Worm (Caenorhabditis elegans) whole organism, mixed stage, embryonic: ENCODE data around the gene C04E7.1.
"Not testable (repeated sequence)": the region's sequence is repeated elsewhere in the genome, so short reads cannot be mapped to it uniquely, and the experiment has no call there.

Experiments used
- M03D4.4 ChIP-seq: sonication (generic microtip); optimal IDR thresholded peaks from 2 replicates; lab custom pipeline; 2017; ENCODE audit warnings: mild to moderate bottlenecking, missing genetic modification characterization, missing compliant biosample characterization
- bed-3 ChIP-seq: fragments of 200-800 bp; sonication (Bioruptor generic); optimal IDR thresholded peaks from 3 replicates; lab custom pipeline; 2018; ENCODE audit warnings: mild to moderate bottlenecking, missing genetic modification characterization, moderate library complexity, missing compliant biosample characterization
- blmp-1 ChIP-seq: fragments of 150-350 bp; optimal IDR thresholded peaks from 2 replicates; lab custom pipeline; 2014; ENCODE audit warnings: missing biosample characterization, missing genetic modification characterization
- ceh-39 ChIP-seq: fragments of 150-350 bp; optimal IDR thresholded peaks from 2 replicates; lab custom pipeline; 2014; ENCODE audit warnings: missing biosample characterization, missing genetic modification characterization
- ceh-43 ChIP-seq: fragments of 200-800 bp; sonication (Bioruptor generic); optimal IDR thresholded peaks from 2 replicates; lab custom pipeline; 2018; ENCODE audit warnings: mild to moderate bottlenecking, missing genetic modification characterization, moderate library complexity, missing compliant biosample characterization
- ceh-83 ChIP-seq: fragments of 200-800 bp; sonication (Bioruptor generic); optimal IDR thresholded peaks from 2 replicates; lab custom pipeline; 2018; ENCODE audit warnings: mild to moderate bottlenecking, missing genetic modification characterization, missing compliant biosample characterization
- ces-1 ChIP-seq: fragments of 150-350 bp; optimal IDR thresholded peaks from 2 replicates; lab custom pipeline; 2014; ENCODE audit warnings: missing biosample characterization, missing genetic modification reagents, missing genetic modification characterization
- drap-1 ChIP-seq: fragments of 200-800 bp; sonication (Bioruptor generic); optimal IDR thresholded peaks from 3 replicates; lab custom pipeline; 2018; ENCODE audit warnings: mild to moderate bottlenecking, missing genetic modification characterization, missing compliant biosample characterization
- elt-3 ChIP-seq: fragments of 150-350 bp; optimal IDR thresholded peaks from 2 replicates; lab custom pipeline; 2014; ENCODE audit warnings: missing biosample characterization, missing genetic modification characterization
- flh-1 ChIP-seq: fragments of 200-800 bp; sonication (Bioruptor generic); optimal IDR thresholded peaks from 2 replicates; lab custom pipeline; 2018; ENCODE audit warnings: mild to moderate bottlenecking, missing genetic modification characterization, moderate library complexity, missing compliant biosample characterization
- hlh-1 ChIP-seq: fragments of 150-350 bp; optimal IDR thresholded peaks from 2 replicates; lab custom pipeline; 2014; ENCODE audit warnings: missing biosample characterization, missing genetic modification reagents, missing genetic modification characterization
- lin-13 ChIP-seq: fragments of 150-350 bp; optimal IDR thresholded peaks from 2 replicates; lab custom pipeline; 2014; ENCODE audit warnings: missing biosample characterization, missing genetic modification characterization
- lin-32 ChIP-seq: fragments of 200-800 bp; sonication (Bioruptor generic); optimal IDR thresholded peaks from 2 replicates; lab custom pipeline; 2018; ENCODE audit warnings: mild to moderate bottlenecking, missing genetic modification characterization, missing compliant biosample characterization
- mab-5 ChIP-seq: fragments of 150-350 bp; optimal IDR thresholded peaks from 2 replicates; lab custom pipeline; 2014; ENCODE audit warnings: missing biosample characterization, missing genetic modification characterization
- mep-1 ChIP-seq: fragments of 150-350 bp; optimal IDR thresholded peaks from 2 replicates; lab custom pipeline; 2017; ENCODE audit warnings: missing biosample characterization, missing genetic modification reagents, missing genetic modification characterization, inconsistent platforms
- mls-2 ChIP-seq: sonication (generic microtip); optimal IDR thresholded peaks from 2 replicates; lab custom pipeline; 2016; ENCODE audit warnings: mild to moderate bottlenecking, missing genetic modification characterization, moderate library complexity, missing compliant biosample characterization
- nhr-12 ChIP-seq: fragments of 150-350 bp; optimal IDR thresholded peaks from 2 replicates; lab custom pipeline; 2014; ENCODE audit warnings: missing biosample characterization, missing genetic modification characterization
- nhr-2 ChIP-seq: fragments of 150-350 bp; optimal IDR thresholded peaks from 2 replicates; lab custom pipeline; 2014; ENCODE audit warnings: missing biosample characterization, missing genetic modification characterization
- nhr-237 ChIP-seq: fragments of 150-350 bp; optimal IDR thresholded peaks from 2 replicates; lab custom pipeline; 2014; ENCODE audit warnings: missing biosample characterization, missing genetic modification characterization
- nhr-28 ChIP-seq: fragments of 150-350 bp; optimal IDR thresholded peaks from 2 replicates; lab custom pipeline; 2014; ENCODE audit warnings: missing biosample characterization, missing genetic modification characterization
- nhr-76 ChIP-seq: sonication (generic microtip); optimal IDR thresholded peaks from 2 replicates; lab custom pipeline; 2017; ENCODE audit warnings: missing biosample characterization, missing genetic modification characterization
- snpc-4 ChIP-seq: fragments of 150-350 bp; optimal IDR thresholded peaks from 2 replicates; lab custom pipeline; 2014; ENCODE audit warnings: missing biosample characterization, missing genetic modification characterization
- sptf-1 ChIP-seq: sonication (generic microtip); optimal IDR thresholded peaks from 2 replicates; lab custom pipeline; 2017; ENCODE audit warnings: mild to moderate bottlenecking, missing genetic modification characterization, moderate library complexity, missing compliant biosample characterization
- tbx-8 ChIP-seq: fragments of 200-800 bp; sonication (Bioruptor generic); optimal IDR thresholded peaks from 2 replicates; lab custom pipeline; 2018; ENCODE audit warnings: mild to moderate bottlenecking, missing genetic modification characterization, moderate library complexity, missing compliant biosample characterization
- unc-120 ChIP-seq: sonication (generic microtip); optimal IDR thresholded peaks from 2 replicates; lab custom pipeline; 2017; ENCODE audit warnings: missing genetic modification characterization, missing compliant biosample characterization; ENCODE audit not compliant: poor library complexity, severe bottlenecking
- unc-39 ChIP-seq: fragments of 150-350 bp; optimal IDR thresholded peaks from 2 replicates; lab custom pipeline; 2014; ENCODE audit warnings: missing biosample characterization, missing genetic modification characterization
- zip-8 ChIP-seq: fragments of 150-350 bp; optimal IDR thresholded peaks from 2 replicates; lab custom pipeline; 2014; ENCODE audit warnings: missing biosample characterization, missing genetic modification characterization
- ztf-11 ChIP-seq: fragments of 150-350 bp; optimal IDR thresholded peaks from 2 replicates; lab custom pipeline; 2014; ENCODE audit warnings: missing biosample characterization, missing genetic modification characterization

C04E7.1 gene

ce11 chrX:312908-313307, 45.0 kb upstream of the C04E7.1 start, which contains the start of gene M02E1.4:
Gene M02E1.4, plus strand, starts transcription at chrX:313274.
- TF ChIP-seq bed-3 (no peak), blmp-1 (tag; lab: Kevin White, UChicago) (no peak), mls-2 (tag; lab: Kevin White, UChicago) (no peak), M03D4.4 (tag; lab: Kevin White, UChicago) (no peak), elt-3 (tag; lab: Kevin White, UChicago) (no peak), ces-1 (GFP tag; lab: Kevin White, UChicago) (no peak), drap-1 (GFP tag; lab: Kevin White, UChicago) (no peak), flh-1 (no peak), mab-5 (no peak), mep-1 (no peak), ceh-43 (GFP tag; lab: Kevin White, UChicago) (no peak)

- TF ChIP-seq bed-3; mep-1; sptf-1 (tag; lab: Kevin White, UChicago): not testable (repeated sequence)
These were observed 35.7 kb upstream of the C04E7.1 start, which contains the start of gene M02E1.3 for ce11 chrX:322223-322622. Gene M02E1.3, plus strand, starts transcription at chrX:322523.

ce11 chrX:324021-324420, 33.9 kb upstream of the C04E7.1 start:
- TF ChIP-seq nhr-237 (tag; lab: Kevin White, UChicago), result no peak
- no peak for TF ChIP-seq hlh-1 (tag; lab: Kevin White, UChicago)
- no peak for TF ChIP-seq ceh-43 (GFP tag; lab: Kevin White, UChicago)
- peak; percentile 36 for TF ChIP-seq unc-120 (tag; lab: Kevin White, UChicago)
- TF ChIP-seq ces-1 (GFP tag; lab: Kevin White, UChicago), result peak; percentile 26

- no peak for TF ChIP-seq ztf-11 (tag; lab: Kevin White, UChicago)
- TF ChIP-seq ceh-83 (GFP tag; lab: Kevin White, UChicago), result peak; percentile 36
- peak; percentile 21 for TF ChIP-seq ceh-39 (tag; lab: Kevin White, UChicago)
- no peak for TF ChIP-seq mab-5
- no peak for TF ChIP-seq blmp-1 (tag; lab: Kevin White, UChicago)
- TF ChIP-seq snpc-4 (tag; lab: Kevin White, UChicago), result no peak
- TF ChIP-seq unc-120 (tag; lab: Kevin White, UChicago), result peak; percentile 16
- TF ChIP-seq nhr-12 (tag; lab: Kevin White, UChicago), result no peak
- TF ChIP-seq nhr-237 (tag; lab: Kevin White, UChicago), result peak; percentile 31
- TF ChIP-seq mep-1, result peak; percentile 69
- peak; percentile 33 for TF ChIP-seq sptf-1 (tag; lab: Kevin White, UChicago)
- TF ChIP-seq, all 35 proteins: peak for 6
These were observed 32.2 kb upstream of the C04E7.1 start, which contains the start of gene M02E1.1 for ce11 chrX:325597-326161. Gene M02E1.1, plus strand, starts transcription at chrX:326111.

- TF ChIP-seq nhr-2 (tag; lab: Kevin White, UChicago) (no peak), ceh-43 (GFP tag; lab: Kevin White, UChicago) (no peak), bed-3 (no peak), zip-8 (tag; lab: Kevin White, UChicago) (no peak), M03D4.4 (tag; lab: Kevin White, UChicago) (no peak), nhr-76 (tag; lab: Kevin White, UChicago) (no peak), snpc-4 (tag; lab: Kevin White, UChicago) (no peak), tbx-8 (GFP tag; lab: Kevin White, UChicago) (no peak), ceh-83 (GFP tag; lab: Kevin White, UChicago) (no peak)
These were observed 29.2 kb upstream of the C04E7.1 start for ce11 chrX:328736-329135.

- TF ChIP-seq hlh-1 (tag; lab: Kevin White, UChicago) (no peak), sptf-1 (tag; lab: Kevin White, UChicago) (no peak), ceh-39 (tag; lab: Kevin White, UChicago) (no peak), nhr-28 (tag; lab: Kevin White, UChicago) (no peak), lin-32 (GFP tag; lab: Kevin White, UChicago) (no peak), ztf-11 (tag; lab: Kevin White, UChicago) (no peak), snpc-4 (tag; lab: Kevin White, UChicago) (no peak), lin-13 (tag; lab: Kevin White, UChicago) (no peak), unc-39 (tag; lab: Kevin White, UChicago) (no peak), drap-1 (GFP tag; lab: Kevin White, UChicago) (no peak), zip-8 (tag; lab: Kevin White, UChicago) (no peak)
These were observed 25.2 kb upstream of the C04E7.1 start for ce11 chrX:332643-333042.
